Fruit fly (Drosophila melanogaster): ENCODE measurements around the gene Scr.
A peak's percentile ranks its signal among the peaks of the same experiment; 100 is the strongest.

Scr gene

DNA sequence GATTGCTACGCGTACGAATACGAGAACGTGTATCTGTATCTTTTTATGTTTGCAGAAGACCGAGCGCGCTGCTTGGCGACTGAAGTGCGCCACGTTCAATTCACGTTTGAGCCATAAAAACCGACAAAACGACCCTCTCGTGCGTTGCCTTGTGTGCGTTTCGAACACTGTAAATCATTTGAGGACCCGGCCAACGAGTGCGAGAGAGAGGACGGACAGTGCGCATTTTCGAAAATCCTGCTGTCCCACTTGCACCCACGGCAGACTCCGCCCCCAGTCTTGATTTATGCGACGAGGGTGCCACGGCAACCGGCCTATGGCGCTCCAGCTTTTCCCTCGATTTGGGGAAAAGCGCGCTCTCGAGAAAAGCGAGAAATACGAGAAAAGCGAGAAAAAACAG lies at the start of gene Scr:
Gene Scr, minus strand, starts transcription at position 116 of the 400 bp plus-strand sequence.
- TF ChIP-seq lola (GFP tag; optimal IDR thresholded peaks at IDR 0.05) (no peak), Rel (GFP tag; optimal IDR thresholded peaks at IDR 0.05) (no peak), Rel (tag; optimal IDR thresholded peaks at IDR 0.05) (no peak), rgr (GFP tag; optimal IDR thresholded peaks at IDR 0.05) (no peak), dl (GFP tag; optimal IDR thresholded peaks at IDR 0.05; ENCODE audit: insufficient read depth in 1 of 2, partially characterized antibody in 2 of 2) (peak in 1 of 2 experiments; percentile 2), CG9705 (GFP tag; optimal IDR thresholded peaks at IDR 0.05) (no peak)

DNA sequence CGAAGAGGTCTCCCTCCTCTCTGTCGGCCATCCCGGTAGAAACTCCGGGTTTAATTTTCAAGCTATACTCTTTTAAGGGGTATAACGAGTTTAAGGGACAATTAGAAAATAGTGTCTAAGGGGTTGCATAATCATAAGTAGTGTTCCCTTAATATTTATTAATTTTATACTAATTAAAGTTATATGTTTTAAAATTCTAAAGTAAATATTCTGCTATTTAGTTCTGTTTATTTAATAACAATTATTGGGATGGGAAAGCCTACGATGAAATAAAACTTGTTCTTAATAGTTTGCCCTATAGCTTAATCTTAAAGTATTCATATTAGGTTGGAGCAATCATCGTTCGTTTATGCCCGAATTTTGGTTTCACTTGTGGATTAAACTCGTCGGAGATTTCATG lies 49.1 kb upstream of the Scr start:
- peak; percentile 10 for TF ChIP-seq HLH106 (tag; optimal IDR thresholded peaks at IDR 0.05)
- no peak for TF ChIP-seq Hr78 (GFP tag; optimal IDR thresholded peaks at IDR 0.05)

DNA sequence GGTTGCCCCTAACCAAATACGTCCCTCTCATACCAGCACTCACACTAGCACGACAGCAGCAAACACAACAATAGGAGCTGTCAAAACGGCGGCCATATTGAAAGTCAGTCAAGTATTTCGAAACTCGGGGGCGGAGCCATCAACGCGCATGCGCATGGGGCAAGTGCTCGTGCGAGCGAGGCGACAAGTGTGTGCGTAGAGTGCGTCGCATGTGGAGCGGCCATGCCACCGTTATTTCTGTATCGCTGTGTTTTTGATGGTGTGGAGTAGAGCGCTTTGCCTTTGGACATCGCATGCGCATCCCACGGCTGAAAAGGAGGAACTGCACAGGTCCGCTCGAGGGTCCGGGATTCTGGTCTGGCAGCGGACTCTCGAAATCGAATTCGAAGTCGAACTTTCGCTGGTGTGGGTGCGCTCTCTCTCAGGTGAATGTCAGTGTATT lies 43.4 kb upstream of the Scr start:
- TF ChIP-seq OdsH (GFP tag; optimal IDR thresholded peaks at IDR 0.05) (no peak), CG32264 (GFP tag; optimal IDR thresholded peaks at IDR 0.05) (no peak), tai (GFP tag; optimal IDR thresholded peaks at IDR 0.05) (no peak), Abd-B (GFP tag; optimal IDR thresholded peaks at IDR 0.05) (no peak), ey (GFP tag; optimal IDR thresholded peaks at IDR 0.05) (no peak), dl (GFP tag; optimal IDR thresholded peaks at IDR 0.05; ENCODE audit: insufficient read depth in 1 of 2, partially characterized antibody in 2 of 2) (peak in 1 of 2 experiments; percentile 41), N (GFP tag; optimal IDR thresholded peaks at IDR 0.05) (peak; percentile 66), Mio (GFP tag; optimal IDR thresholded peaks at IDR 0.05) (no peak), Dif (GFP tag; optimal IDR thresholded peaks at IDR 0.05; ENCODE audit: partially characterized antibody) (peak; percentile 41), dmrt93B (GFP tag; optimal IDR thresholded peaks at IDR 0.05) (no peak), fru (GFP tag; optimal IDR thresholded peaks at IDR 0.05) (no peak), Hr78 (GFP tag; optimal IDR thresholded peaks at IDR 0.05) (peak; percentile 26), usp (GFP tag; optimal IDR thresholded peaks at IDR 0.05) (no peak), jim (GFP tag; optimal IDR thresholded peaks at IDR 0.05) (no peak), sv (GFP tag; optimal IDR thresholded peaks at IDR 0.05) (peak; percentile 9), Hnf4 (GFP tag; optimal IDR thresholded peaks at IDR 0.05) (no peak), h (GFP tag; optimal IDR thresholded peaks at IDR 0.05) (no peak), Rel (GFP tag; optimal IDR thresholded peaks at IDR 0.05) (no peak), Rel (tag; optimal IDR thresholded peaks at IDR 0.05) (no peak), psq (GFP tag; optimal IDR thresholded peaks at IDR 0.05) (no peak), pan (optimal IDR thresholded peaks at IDR 0.05) (no peak), br (GFP tag; optimal IDR thresholded peaks at IDR 0.05) (no peak), CG9705 (GFP tag; optimal IDR thresholded peaks at IDR 0.05) (no peak), CrebA (GFP tag; optimal IDR thresholded peaks at IDR 0.05; ENCODE audit: borderline replicate concordance) (no peak), Vsx2 (GFP tag; optimal IDR thresholded peaks at IDR 0.05; ENCODE audit: partially characterized antibody) (peak; percentile 22), sage (GFP tag; optimal IDR thresholded peaks at IDR 0.05) (no peak), Dfd (GFP tag; optimal IDR thresholded peaks at IDR 0.05) (no peak), brk (GFP tag; optimal IDR thresholded peaks at IDR 0.05) (no peak), Sp1 (GFP tag; optimal IDR thresholded peaks at IDR 0.05) (no peak), rgr (GFP tag; optimal IDR thresholded peaks at IDR 0.05) (no peak), foxo (GFP tag; optimal IDR thresholded peaks at IDR 0.05) (no peak), lola (GFP tag; optimal IDR thresholded peaks at IDR 0.05) (no peak), Jra (GFP tag; optimal IDR thresholded peaks at IDR 0.05) (no peak), dsf (GFP tag; optimal IDR thresholded peaks at IDR 0.05; ENCODE audit: borderline replicate concordance) (no peak), GATAd (GFP tag; optimal IDR thresholded peaks at IDR 0.05) (no peak), woc (GFP tag; optimal IDR thresholded peaks at IDR 0.05) (no peak), Myc (optimal IDR thresholded peaks at IDR 0.05) (peak; percentile 79), HLH106 (tag; optimal IDR thresholded peaks at IDR 0.05) (no peak), Hr83 (GFP tag; optimal IDR thresholded peaks at IDR 0.05; ENCODE audit: poor library complexity, severe bottlenecking) (peak; percentile 71)
